Fruit fly (Drosophila melanogaster) S2 (cell line): ENCODE results near the gene Dsp1.

Experiments used
- CG8478 ChIP-seq: fragments of >200 bp; optimal IDR thresholded peaks from 2 replicates; lab custom pipeline; 2018
- CTCF ChIP-seq, 2 experiments: fragments of >200 bp; optimal IDR thresholded peaks; 2 replicates each; lab custom pipeline; 2018

- TF ChIP-seq CTCF (optimal IDR thresholded peaks at IDR 0.05; lab: Kevin White, UChicago): no peak
- TF ChIP-seq CG8478 (lab: Kevin White, UChicago): no peak
These were observed 52.6 kb downstream of the Dsp1 start for dm6 chrX:16385942-16386392.
